Worm (Caenorhabditis elegans) whole organism, early embryonic: ENCODE results near the gene pyc-1.

Experiments used
- B0310.2 ChIP-seq: sonication (generic microtip); optimal IDR thresholded peaks from 2 replicates; lab custom pipeline; 2016; ENCODE audit warnings: mild to moderate bottlenecking, missing genetic modification characterization, missing compliant biosample characterization
- F13C5.2 ChIP-seq: sonication (generic microtip); optimal IDR thresholded peaks from 2 replicates; lab custom pipeline; 2017; ENCODE audit warnings: mild to moderate bottlenecking, missing genetic modification characterization, inconsistent platforms, missing compliant biosample characterization
- aly-1 ChIP-seq: sonication (generic microtip); optimal IDR thresholded peaks from 2 replicates; lab custom pipeline; 2016; ENCODE audit warnings: missing genetic modification characterization, missing compliant biosample characterization
- ama-1 ChIP-seq: fragments of 150-350 bp; optimal IDR thresholded peaks from 2 replicates; lab custom pipeline; 2014
- ceh-13 ChIP-seq: fragments of 200-800 bp; sonication (Bioruptor generic); optimal IDR thresholded peaks from 2 replicates; lab custom pipeline; 2018; ENCODE audit warnings: mild to moderate bottlenecking, missing genetic modification characterization, missing compliant biosample characterization
- ceh-36 ChIP-seq: sonication (generic microtip); optimal IDR thresholded peaks from 2 replicates; lab custom pipeline; 2016; ENCODE audit warnings: missing genetic modification characterization, inconsistent platforms, missing compliant biosample characterization
- ets-7 ChIP-seq: sonication (generic microtip); optimal IDR thresholded peaks from 2 replicates; lab custom pipeline; 2016; ENCODE audit warnings: missing genotype, missing genetic modification characterization, missing compliant biosample characterization
- flt-1 ChIP-seq: fragments of 200-800 bp; sonication (Bioruptor generic); IDR thresholded peaks from 2 replicates; pipeline ENCODE4 v1.3.6; 2022; ENCODE audit warnings: missing genetic modification characterization, missing compliant biosample characterization
- hmbx-1 ChIP-seq: sonication (generic microtip); optimal IDR thresholded peaks from 2 replicates; lab custom pipeline; 2016; ENCODE audit warnings: mild to moderate bottlenecking, missing genetic modification characterization, missing compliant biosample characterization
- hmg-4 ChIP-seq: fragments of 200-800 bp; sonication (Bioruptor generic); optimal IDR thresholded peaks from 2 replicates; lab custom pipeline; 2018; ENCODE audit warnings: mild to moderate bottlenecking, missing genetic modification characterization, missing compliant biosample characterization
- hnd-1 ChIP-seq: sonication (generic microtip); optimal IDR thresholded peaks from 2 replicates; lab custom pipeline; 2016; ENCODE audit warnings: missing genetic modification characterization, missing compliant biosample characterization
- pes-1 ChIP-seq: fragments of 200-800 bp; sonication (Bioruptor generic); IDR thresholded peaks from 2 replicates; pipeline ENCODE4 v1.3.6; 2022; ENCODE audit warnings: missing genetic modification reagents, missing genetic modification characterization, missing compliant biosample characterization
- scrt-1 ChIP-seq: fragments of 200-800 bp; sonication (Bioruptor generic); IDR thresholded peaks from 2 replicates; pipeline ENCODE4 v1.3.6; 2022; ENCODE audit warnings: missing genetic modification characterization, missing compliant biosample characterization
- sea-1 ChIP-seq: fragments of 200-800 bp; sonication (Bioruptor generic); conservative IDR thresholded peaks from 2 replicates; pipeline ENCODE4 v1.3.6; 2022; ENCODE audit warnings: missing genetic modification characterization, missing compliant biosample characterization
- tbx-11 ChIP-seq: fragments of 200-800 bp; sonication (Bioruptor generic); IDR thresholded peaks from 2 replicates; pipeline ENCODE4 v1.3.6; 2022; ENCODE audit warnings: missing genetic modification characterization, missing compliant biosample characterization
- tbx-37 ChIP-seq: fragments of 200-800 bp; sonication (Bioruptor generic); conservative IDR thresholded peaks from 2 replicates; pipeline ENCODE4 v1.3.6; 2022; ENCODE audit warnings: missing genetic modification reagents, missing genetic modification characterization, missing compliant biosample characterization
- tra-4 ChIP-seq: sonication (generic microtip); optimal IDR thresholded peaks from 2 replicates; lab custom pipeline; 2017; ENCODE audit warnings: missing genetic modification characterization, missing compliant biosample characterization

Gene pyc-1

DNA sequence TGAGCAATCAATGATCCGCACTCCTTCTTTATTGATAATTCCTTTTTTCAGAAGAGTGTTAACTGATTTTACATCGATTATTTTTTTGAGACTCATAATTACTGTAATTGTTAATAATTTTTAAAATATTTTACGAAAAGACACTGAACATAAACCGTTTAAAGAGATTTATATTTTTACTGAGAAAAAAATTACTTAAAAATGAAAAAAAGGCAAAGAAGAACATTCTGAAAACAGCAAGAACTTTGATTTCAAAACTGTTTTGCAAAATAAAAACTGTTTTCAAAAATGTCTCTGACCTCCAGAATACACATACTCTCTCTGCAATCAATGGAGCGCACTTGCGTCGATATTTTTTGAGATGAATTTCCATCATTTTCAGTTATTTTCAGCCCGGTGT is 4.6 kb upstream of the pyc-1 start, which contains the start of the genes mpst-1 and D2023.6:
Gene mpst-1, minus strand, starts transcription at position 101 of the 400 bp plus-strand sequence.
Gene D2023.6, plus strand, starts transcription at position 388 of the 400 bp plus-strand sequence.
- no peak for TF ChIP-seq tbx-11 (GFP tag; lab: Robert Waterston, UW)
- no peak for TF ChIP-seq tbx-37 (GFP tag; lab: Robert Waterston, UW)
- TF ChIP-seq F13C5.2 (tag; lab: Kevin White, UChicago): no peak
- no peak for TF ChIP-seq hmg-4 (GFP tag; lab: Kevin White, UChicago)
- TF ChIP-seq hmbx-1 (tag; lab: Kevin White, UChicago): no peak
- TF ChIP-seq ets-7 (tag; lab: Kevin White, UChicago): no peak
- TF ChIP-seq pes-1 (GFP tag; lab: Robert Waterston, UW): no peak
- TF ChIP-seq tra-4 (tag; lab: Kevin White, UChicago): no peak
- no peak for TF ChIP-seq aly-1 (tag; lab: Kevin White, UChicago)

DNA sequence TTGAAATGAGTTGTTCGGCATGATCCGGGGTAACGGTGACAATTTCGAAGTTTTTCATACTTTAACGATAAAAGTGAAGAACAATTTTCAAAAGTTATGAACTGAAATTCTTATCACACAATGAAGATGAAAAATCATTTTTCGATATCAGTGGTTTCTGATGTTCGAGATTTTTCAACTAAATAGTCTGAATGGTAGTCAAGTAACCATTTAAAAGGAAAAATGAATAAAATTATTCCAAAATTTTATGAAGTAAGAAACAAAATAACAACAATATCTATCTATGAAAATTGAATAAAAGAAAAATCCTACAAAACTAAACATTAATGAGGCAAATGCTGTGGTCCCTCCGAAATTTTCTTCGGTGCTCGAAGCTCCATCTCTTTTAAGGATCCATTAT is 3.3 kb upstream of the pyc-1 start, which contains the start of gene D2023.4:
Gene D2023.4, minus strand, starts transcription at position 101 of the 400 bp plus-strand sequence.
- TF ChIP-seq ceh-13 (GFP tag; lab: Kevin White, UChicago): no peak
- TF ChIP-seq sea-1 (GFP tag; lab: Robert Waterston, UW): no peak
- TF ChIP-seq pes-1 (GFP tag; lab: Robert Waterston, UW): no peak
- TF ChIP-seq tra-4 (tag; lab: Kevin White, UChicago): no peak
- TF ChIP-seq tbx-11 (GFP tag; lab: Robert Waterston, UW): no peak
- TF ChIP-seq hmbx-1 (tag; lab: Kevin White, UChicago): no peak
- TF ChIP-seq ceh-36 (tag; lab: Kevin White, UChicago): no peak
- no peak for TF ChIP-seq hmg-4 (GFP tag; lab: Kevin White, UChicago)
- TF ChIP-seq hnd-1 (tag; lab: Kevin White, UChicago): no peak
- no peak for TF ChIP-seq F13C5.2 (tag; lab: Kevin White, UChicago)
- no peak for TF ChIP-seq tbx-37 (GFP tag; lab: Robert Waterston, UW)
- no peak for TF ChIP-seq ama-1 (lab: Kevin White, UChicago)
- no peak for TF ChIP-seq aly-1 (tag; lab: Kevin White, UChicago)
- TF ChIP-seq scrt-1 (GFP tag; lab: Robert Waterston, UW): no peak
- no peak for TF ChIP-seq ets-7 (tag; lab: Kevin White, UChicago)
- TF ChIP-seq B0310.2 (tag; lab: Kevin White, UChicago): no peak
- TF ChIP-seq flt-1: no peak

DNA sequence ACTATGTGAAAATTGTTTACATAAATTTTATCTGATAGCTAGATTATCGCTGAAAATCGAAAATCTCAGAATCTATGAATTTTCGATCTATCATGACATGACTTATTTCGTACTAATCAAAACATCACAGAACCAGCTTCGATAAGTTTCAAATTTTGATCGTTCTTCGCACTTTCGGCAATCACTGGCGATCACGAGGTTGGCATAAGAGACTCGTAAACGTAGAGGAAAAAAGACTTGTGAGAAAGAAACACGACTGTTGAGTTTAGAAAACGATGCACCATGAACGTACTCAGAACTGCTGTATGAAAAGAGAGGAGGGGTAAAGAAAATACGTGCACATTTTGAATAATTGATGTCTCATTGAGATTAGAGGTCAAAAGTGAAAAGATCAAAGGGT is 1.6 kb upstream of the pyc-1 start:
- TF ChIP-seq B0310.2 (tag; lab: Kevin White, UChicago) (no peak), scrt-1 (GFP tag; lab: Robert Waterston, UW) (no peak), hmbx-1 (tag; lab: Kevin White, UChicago) (no peak), sea-1 (GFP tag; lab: Robert Waterston, UW) (no peak)

DNA sequence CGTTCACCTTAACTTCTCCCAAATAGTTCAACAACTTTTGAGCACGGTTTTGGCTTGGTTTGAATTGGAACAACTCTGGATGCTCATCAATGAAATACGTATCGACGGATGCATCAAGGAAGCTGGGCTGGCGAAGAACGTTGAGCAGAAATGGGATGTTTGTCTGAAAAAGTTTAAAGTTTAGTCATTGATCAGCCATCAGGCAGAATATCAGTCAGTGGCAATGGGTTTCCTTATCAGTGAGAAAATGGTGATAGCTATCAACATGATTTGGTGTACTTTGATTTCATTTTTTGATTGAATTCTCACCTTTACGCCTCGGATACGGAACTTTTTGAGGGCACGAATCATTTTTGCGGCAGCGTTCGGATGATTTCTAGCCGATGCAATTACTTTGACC is 1.8 kb downstream of the pyc-1 start:
- TF ChIP-seq ceh-13 (GFP tag; lab: Kevin White, UChicago): no peak
- no peak for TF ChIP-seq ama-1 (lab: Kevin White, UChicago)
- TF ChIP-seq flt-1: no peak
- no peak for TF ChIP-seq hnd-1 (tag; lab: Kevin White, UChicago)
- TF ChIP-seq sea-1 (GFP tag; lab: Robert Waterston, UW): no peak
- no peak for TF ChIP-seq ceh-36 (tag; lab: Kevin White, UChicago)
- no peak for TF ChIP-seq ets-7 (tag; lab: Kevin White, UChicago)
- no peak for TF ChIP-seq scrt-1 (GFP tag; lab: Robert Waterston, UW)
- TF ChIP-seq hmg-4 (GFP tag; lab: Kevin White, UChicago): no peak
- TF ChIP-seq F13C5.2 (tag; lab: Kevin White, UChicago): no peak
- no peak for TF ChIP-seq tbx-37 (GFP tag; lab: Robert Waterston, UW)
- TF ChIP-seq B0310.2 (tag; lab: Kevin White, UChicago): no peak
- TF ChIP-seq tra-4 (tag; lab: Kevin White, UChicago): no peak
- TF ChIP-seq hmbx-1 (tag; lab: Kevin White, UChicago): no peak

DNA sequence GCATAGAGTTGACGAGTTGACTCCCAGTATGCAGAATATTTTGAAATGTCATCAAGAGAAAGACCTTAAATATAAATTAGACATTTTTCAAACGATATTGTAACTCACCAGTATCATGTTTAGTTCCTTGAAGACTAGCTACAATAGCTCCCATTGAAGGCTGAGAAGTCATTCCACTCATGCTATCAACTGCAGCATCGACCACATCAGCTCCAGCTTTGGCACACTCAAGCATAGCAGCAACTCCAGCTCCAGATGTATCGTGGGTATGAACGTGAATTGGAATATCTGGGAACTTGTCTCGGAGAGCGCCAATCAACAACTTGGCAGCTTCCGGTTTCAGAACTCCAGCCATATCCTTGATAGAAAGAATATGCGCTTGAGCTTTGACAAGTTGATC is 2.9 kb downstream of the pyc-1 start:
- TF ChIP-seq tbx-11 (GFP tag; lab: Robert Waterston, UW): no peak
- no peak for TF ChIP-seq ceh-13 (GFP tag; lab: Kevin White, UChicago)
- TF ChIP-seq scrt-1 (GFP tag; lab: Robert Waterston, UW): no peak
- no peak for TF ChIP-seq aly-1 (tag; lab: Kevin White, UChicago)
- TF ChIP-seq sea-1 (GFP tag; lab: Robert Waterston, UW): no peak
- TF ChIP-seq ets-7 (tag; lab: Kevin White, UChicago): no peak
- no peak for TF ChIP-seq flt-1
- TF ChIP-seq hnd-1 (tag; lab: Kevin White, UChicago): no peak
- no peak for TF ChIP-seq tbx-37 (GFP tag; lab: Robert Waterston, UW)
- TF ChIP-seq ama-1 (lab: Kevin White, UChicago): no peak
- no peak for TF ChIP-seq ceh-36 (tag; lab: Kevin White, UChicago)
- no peak for TF ChIP-seq B0310.2 (tag; lab: Kevin White, UChicago)
- no peak for TF ChIP-seq pes-1 (GFP tag; lab: Robert Waterston, UW)
- TF ChIP-seq F13C5.2 (tag; lab: Kevin White, UChicago): no peak
- TF ChIP-seq hmg-4 (GFP tag; lab: Kevin White, UChicago): no peak
- TF ChIP-seq tra-4 (tag; lab: Kevin White, UChicago): no peak
- no peak for TF ChIP-seq hmbx-1 (tag; lab: Kevin White, UChicago)

DNA sequence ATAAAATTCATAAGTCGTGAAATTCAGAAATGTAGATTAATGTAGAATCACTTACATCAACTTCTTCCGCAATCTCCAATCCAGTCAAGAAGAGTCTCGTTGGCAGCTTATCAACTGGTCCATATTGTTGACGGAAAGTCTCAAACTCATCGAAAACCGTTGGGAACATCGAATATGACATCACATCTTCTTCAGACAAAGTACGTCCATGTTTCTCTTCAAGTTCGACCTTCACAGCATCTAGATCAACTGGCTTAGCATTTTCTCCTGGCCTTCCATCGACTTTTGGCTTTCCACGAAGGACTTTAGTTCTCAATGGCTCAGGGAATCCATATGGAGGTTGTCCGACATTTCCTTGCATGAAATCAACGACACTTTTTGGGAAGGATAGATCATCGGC is 3.5 kb downstream of the pyc-1 start:
- no peak for TF ChIP-seq tra-4 (tag; lab: Kevin White, UChicago)
- no peak for TF ChIP-seq sea-1 (GFP tag; lab: Robert Waterston, UW)
- no peak for TF ChIP-seq ama-1 (lab: Kevin White, UChicago)
- no peak for TF ChIP-seq aly-1 (tag; lab: Kevin White, UChicago)
- TF ChIP-seq hmbx-1 (tag; lab: Kevin White, UChicago): no peak
- TF ChIP-seq tbx-11 (GFP tag; lab: Robert Waterston, UW): no peak
- no peak for TF ChIP-seq F13C5.2 (tag; lab: Kevin White, UChicago)

DNA sequence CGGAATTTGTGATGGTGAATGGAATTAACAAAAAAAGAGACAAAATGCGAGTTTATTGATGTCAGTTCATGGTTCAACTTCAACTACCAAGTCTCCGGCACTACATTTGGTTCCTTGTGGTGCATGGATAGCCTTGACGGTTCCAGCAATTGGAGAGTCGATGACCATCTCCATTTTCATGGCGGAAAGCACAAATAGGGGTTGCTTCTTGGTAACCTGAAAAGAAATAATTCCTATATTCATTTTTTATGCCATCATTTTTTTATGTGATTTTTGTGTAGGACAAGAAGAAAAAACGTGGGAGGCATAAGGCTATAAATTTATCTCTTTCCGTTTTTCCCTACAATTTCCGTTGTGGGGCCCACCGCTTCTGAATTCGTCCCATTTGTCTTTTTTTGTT is 4.3 kb downstream of the pyc-1 start:
- TF ChIP-seq B0310.2 (tag; lab: Kevin White, UChicago) (no peak), hnd-1 (tag; lab: Kevin White, UChicago) (no peak), aly-1 (tag; lab: Kevin White, UChicago) (no peak), ama-1 (lab: Kevin White, UChicago) (no peak), pes-1 (GFP tag; lab: Robert Waterston, UW) (no peak), sea-1 (GFP tag; lab: Robert Waterston, UW) (no peak), ceh-36 (tag; lab: Kevin White, UChicago) (no peak), ceh-13 (GFP tag; lab: Kevin White, UChicago) (no peak), tbx-37 (GFP tag; lab: Robert Waterston, UW) (no peak), hmg-4 (GFP tag; lab: Kevin White, UChicago) (no peak)
